Fruit fly (Drosophila melanogaster) ovary, adult (tissue): ENCODE measurements around the gene Alp12.

Source experiments
- CG17801 ChIP-seq: fragments of 200-800 bp; optimal IDR thresholded peaks from 2 replicates; lab custom pipeline; 2019; ENCODE audit warnings: missing biosample characterization, mild to moderate bottlenecking, missing genetic modification characterization, moderate library complexity; ENCODE audit not compliant: partially characterized antibody

Gene Alp12

DNA sequence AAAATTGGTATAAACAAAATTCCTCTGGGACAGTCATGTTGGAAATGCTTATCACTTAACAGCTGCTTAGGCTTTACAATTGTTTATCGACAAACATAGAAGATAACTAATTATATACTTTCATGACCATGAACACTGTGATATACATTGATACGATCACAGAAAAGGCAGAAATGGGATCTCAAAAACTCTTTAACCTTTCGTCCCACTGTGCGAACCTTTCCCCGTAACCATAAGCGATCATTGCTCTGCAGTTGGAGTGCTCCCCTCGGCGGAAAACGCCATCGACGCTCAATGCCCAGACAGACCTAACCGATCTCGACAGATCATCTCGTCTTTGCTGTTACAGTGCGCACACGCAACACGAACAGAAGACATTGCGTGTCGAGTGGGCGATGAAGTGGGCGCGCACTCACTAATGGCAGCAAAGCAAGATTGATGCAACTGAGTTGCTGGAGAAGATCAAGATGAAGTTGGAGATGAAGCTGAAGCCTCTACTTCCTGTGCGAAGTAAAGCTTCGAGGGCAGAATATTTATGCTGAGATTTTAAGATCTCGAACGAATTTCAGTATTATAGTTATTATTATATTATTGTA, 555 bp downstream of the Alp12 start:
- TF ChIP-seq CG17801 (GFP tag; lab: Kevin White, UChicago): no peak

DNA sequence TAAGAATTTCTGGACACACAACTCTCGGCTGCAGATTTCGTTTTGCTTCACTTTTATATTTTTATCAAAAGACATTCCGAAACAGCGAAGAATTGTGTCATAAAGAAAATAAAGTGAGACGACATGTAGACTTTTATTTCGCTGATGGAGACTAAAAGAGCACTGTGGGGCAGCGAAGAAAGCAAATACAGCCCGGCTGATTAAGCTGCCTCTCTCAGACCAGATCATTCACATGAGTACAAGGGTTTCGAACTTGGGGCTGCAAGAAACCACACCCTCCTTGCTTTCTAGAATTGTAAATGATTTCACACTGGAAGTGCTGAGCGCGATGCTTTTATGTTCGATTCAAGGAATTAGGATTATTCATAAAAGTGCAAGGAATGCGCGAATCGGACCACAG, 1.3 kb downstream of the Alp12 start:
- peak; percentile 14 for TF ChIP-seq CG17801 (GFP tag; lab: Kevin White, UChicago)

DNA sequence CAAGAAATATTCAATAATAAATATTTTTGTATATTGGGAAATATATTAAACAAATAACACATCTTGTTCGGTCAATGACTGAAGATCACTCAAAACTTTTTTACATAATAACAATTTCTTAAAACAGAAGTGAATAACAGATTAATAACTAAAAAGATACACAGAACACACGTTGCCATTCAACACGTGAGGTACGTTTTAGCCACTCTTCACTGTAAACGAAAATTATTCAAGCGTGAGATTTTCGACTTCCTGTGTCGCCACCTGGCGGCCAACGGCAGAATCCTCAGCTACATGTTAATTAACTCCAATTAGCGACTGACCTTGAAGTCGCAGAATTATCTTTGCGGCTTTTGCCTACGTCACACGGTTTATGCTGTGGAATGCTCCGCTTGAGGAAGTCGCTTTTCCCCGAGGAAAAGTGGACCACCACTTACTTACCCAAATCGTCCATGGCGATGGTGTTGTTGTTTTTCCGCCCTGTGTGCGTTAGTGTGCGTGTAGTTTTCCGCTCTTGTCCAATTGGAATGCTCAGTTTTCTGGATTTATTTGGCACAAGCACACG, 2.0 kb downstream of the Alp12 start:
- peak; percentile 22 for TF ChIP-seq CG17801 (GFP tag; lab: Kevin White, UChicago)

DNA sequence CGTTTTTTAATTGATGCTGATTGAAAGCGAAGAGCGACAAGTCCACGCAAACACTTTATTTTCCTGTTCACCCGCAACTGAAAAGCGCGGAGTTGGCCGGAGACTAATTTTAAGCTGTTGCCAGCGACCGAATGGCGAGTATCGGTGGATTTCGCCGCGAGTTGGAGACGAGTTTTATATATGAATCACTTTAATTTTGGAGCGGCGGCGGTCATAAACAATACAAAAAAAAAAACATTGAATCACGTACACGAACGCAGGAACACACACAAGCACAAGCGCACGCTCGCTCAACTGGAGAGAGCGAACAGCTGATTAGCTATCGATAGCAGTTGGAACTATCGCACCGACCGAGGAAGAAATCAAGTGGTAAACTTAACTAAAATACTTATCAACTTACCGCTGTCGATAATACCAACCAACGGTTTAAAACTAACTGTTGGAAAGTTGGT, 2.5 kb downstream of the Alp12 start, which contains the start of gene Pax:
TSS of gene Pax (minus strand) at position 267 of the 452 bp plus-strand sequence.
- peak; percentile 6 for TF ChIP-seq CG17801 (GFP tag; lab: Kevin White, UChicago)

DNA sequence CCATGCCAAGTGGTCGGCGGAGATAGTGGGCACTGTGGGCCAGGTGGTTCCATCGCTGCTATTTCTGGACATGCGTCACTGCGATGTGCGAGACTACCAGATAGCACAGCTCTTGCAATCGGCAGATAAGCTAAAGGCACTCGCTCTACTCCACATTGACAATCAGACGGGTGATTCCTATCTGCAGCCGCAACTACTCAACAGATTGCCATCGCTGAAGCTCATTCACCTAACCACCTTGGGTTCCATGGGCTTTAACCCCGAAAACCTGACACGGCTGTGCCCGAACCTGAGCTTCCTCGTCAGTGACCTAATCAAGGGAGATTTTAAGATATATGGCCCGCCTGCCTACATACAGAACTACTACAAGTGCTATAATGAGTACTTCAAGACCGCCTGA, 5.9 kb downstream of the Alp12 start:
- no peak for TF ChIP-seq CG17801 (GFP tag; lab: Kevin White, UChicago)

DNA sequence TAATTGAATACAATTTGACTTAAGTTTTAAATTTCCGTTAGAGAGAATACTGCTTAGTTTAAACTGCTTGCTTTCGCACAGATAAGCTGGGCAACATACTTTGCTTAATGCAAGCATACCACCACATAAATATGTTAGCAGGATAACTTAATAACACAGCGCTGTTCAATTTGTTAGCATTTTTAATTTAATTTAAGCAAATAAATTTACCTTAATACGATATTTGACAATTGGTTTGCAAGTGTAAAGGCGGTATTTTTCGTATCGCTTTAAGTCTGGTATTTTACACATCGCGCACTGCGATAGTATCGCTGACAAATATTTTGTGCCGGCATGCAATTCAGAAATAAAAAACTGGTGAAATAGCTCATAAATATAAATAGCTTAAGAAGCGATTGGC, 6.5 kb downstream of the Alp12 start, which contains the start of gene RtcB:
TSS of gene RtcB (plus strand) at position 301 of the 400 bp plus-strand sequence.
- no peak for TF ChIP-seq CG17801 (GFP tag; lab: Kevin White, UChicago)

DNA sequence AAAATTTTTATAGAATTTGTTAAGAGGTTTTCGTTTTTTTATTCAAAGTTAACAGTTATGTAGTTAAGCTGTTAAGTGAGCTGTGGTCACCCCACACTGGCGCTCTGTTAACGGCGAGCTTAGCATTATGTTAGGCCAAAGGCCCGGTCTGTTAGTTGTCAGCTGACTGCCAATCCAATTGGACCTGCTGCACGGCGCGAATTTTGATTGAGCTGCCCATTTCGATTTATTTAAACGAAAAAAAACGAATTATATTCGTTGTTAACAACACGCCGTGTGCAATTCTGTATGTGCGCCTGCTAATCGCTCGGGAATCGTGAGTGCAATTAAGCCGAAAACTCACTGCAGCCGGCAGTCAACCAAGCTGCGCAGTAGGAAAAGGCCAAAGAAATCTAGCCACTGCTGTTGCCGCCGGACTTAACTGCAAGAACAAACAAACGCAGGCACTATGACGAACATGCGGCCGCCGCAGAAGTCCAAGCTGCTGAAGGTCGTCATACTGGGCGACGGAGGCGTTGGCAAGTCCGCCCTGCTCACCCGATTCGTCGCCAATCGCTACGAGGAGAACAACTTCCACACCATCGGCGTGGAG, 8.7 kb downstream of the Alp12 start, which contains the start of gene Rab9:
TSS of gene Rab9 (plus strand) at position 151 of the 592 bp plus-strand sequence.
- TF ChIP-seq CG17801 (GFP tag; lab: Kevin White, UChicago): peak; percentile 65

DNA sequence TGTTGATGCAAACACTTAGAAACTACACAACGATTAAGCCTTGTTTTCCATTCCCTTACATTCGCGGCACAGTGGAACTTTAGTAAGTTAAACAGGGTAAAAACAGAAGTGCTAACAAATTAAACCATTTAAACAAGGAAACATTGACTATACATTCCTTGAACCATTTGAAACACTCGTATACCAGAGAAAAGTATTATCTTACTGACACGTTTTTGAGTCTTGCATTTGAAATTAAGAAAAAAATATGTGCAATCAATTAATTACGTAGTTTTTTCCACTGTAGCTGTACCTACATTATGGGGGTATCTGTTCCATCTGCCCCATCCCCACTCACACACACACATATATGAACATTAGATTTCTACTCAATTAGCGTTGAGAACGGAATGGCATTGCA, 9.4 kb downstream of the Alp12 start:
- peak; percentile 25 for TF ChIP-seq CG17801 (GFP tag; lab: Kevin White, UChicago)

DNA sequence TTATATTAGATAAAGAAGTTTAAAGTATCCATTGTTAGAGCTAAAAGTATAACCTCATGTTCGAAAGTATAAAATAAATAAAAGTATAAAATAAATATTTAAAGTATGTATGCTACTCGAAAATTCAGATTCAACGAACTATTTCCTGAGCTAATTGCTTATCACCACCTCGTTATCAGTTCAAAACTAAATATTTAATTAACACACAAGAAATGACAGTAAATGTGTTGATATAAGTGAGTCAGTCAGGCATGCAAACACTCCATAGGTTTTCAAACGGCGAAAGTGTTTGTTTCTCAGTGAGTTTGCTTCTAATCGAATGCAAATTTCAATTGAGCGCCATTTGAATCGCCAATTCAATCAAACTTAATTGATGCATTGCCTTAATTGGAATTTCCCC, 10.4 kb downstream of the Alp12 start:
- peak; percentile 12 for TF ChIP-seq CG17801 (GFP tag; lab: Kevin White, UChicago)

DNA sequence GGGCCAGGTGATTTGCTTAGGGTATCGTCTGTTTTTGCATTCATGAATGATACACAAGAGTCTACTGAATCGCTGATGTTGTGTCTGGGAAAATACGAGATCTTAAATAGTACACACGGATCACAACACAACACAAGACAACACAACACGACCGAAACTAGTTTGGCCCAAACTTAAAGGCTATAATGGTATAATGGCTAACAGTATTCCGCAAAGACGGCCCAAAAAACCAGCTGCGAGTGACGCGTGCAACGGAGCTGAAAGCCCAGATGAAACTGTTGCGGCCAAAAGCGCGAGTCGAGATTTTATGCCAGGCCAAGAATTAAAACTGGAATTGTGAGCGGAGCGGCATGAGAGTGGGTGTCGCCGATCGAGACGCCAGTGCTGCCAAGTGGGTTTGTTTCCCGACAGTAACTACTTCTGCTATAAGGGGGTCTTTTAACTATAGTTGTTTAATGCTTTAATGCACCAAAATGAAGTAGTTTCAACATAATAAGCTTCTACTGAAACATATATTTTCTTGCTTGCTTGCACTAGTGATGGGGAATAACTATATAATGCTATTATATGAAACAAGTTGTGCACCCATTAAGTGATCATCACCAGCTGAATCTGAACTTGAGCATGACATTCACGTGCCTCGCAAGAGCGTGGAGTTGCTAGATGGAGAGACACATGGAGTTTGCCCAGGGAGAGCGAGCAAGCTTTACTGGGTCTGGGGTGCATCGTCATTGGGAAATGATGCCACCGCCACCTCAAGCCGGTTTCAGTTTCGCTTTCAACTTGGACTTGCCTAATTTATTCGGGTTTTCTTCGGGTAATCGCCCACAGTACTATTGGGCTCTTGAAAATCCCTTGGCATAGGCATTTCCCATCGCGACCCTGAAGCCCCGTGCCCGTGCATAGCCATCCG, 15.1 kb downstream of the Alp12 start:
- no peak for TF ChIP-seq CG17801 (GFP tag; lab: Kevin White, UChicago)

DNA sequence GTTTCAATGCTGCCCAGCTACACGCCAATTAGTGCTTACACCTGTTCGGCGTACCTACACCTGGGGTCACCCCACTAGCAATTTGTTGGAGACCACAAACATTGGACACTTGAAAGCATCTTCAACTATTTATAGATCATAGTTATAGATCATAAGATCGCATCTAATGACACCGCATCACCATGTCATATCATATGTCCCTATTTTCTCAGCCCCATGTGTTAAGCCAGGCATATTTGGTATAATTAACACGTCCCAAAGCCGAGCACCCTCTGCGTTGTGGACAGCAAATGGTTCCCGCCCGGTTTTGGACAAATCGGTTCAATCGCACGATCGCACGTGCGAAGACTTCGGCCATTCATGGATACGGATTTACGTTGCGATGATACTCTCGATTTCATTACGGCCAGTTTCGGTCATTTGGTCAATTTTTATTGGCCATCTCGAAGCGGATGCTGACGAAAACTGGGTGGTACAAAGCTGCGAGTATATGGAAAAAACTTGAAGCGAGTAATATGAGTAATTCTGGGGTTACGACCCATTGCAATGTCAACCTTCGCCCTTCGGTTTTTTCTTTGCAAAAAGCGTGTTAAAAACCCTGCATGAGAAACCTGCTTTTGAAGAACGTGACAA, 15.9 kb downstream of the Alp12 start:
- no peak for TF ChIP-seq CG17801 (GFP tag; lab: Kevin White, UChicago)

DNA sequence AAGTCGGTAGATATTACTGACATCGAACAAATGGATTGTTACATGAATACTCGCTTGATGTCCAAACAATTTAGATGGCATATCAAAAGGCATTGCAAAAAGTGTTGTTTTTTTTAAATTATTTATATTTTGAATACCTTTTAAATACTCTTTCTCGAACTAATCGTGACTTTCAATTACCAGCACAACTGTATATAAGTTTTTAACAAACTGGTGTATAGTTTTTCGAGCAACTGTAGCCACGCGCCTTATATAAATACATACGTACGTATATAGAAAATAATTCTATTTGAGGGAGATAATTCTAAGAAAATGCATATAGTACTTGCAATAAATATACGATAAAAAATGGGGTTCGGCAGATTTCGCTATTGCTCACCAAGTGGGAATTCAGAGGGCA, 16.4 kb downstream of the Alp12 start:
- TF ChIP-seq CG17801 (GFP tag; lab: Kevin White, UChicago): no peak

DNA sequence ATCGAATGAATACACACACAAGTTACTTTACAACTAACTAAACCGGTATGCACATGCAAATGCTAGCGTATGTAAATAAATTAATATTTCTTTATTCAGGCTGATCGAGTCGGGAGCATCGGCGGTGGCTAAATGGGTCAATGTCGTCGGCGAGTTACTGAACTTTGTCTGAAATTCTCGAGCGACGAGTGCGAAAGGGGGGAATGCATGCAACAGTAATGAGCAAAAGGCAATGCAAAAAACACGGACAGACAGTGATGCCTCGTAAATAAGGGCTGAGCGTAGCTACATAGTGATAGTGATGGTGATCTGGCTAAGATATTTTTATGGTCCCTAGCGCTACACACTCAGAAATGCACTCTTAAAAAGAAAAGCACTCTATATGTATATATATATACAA, 16.9 kb downstream of the Alp12 start:
- TF ChIP-seq CG17801 (GFP tag; lab: Kevin White, UChicago): no peak

DNA sequence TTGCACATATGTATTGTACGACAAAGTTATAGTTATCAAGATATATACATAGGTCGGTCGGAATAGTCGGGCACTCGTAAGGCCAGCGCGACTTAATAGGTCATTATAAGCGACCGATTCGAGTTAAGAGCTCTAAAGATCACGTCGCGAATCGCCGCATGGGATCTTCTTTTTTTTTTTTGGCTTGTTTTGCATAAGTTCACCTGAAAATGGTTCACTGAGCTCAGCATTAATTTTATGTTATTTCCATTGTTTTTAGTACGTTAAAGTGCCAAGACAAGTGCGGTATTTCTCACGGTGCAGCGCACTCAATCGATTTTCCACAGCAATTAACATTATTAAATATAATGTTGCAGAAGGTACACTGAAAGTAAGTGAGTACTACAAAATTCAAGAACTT, 17.5 kb downstream of the Alp12 start:
- no peak for TF ChIP-seq CG17801 (GFP tag; lab: Kevin White, UChicago)
